Fruit fly (Drosophila melanogaster): Measurements from ENCODE around the gene Es2.

DNA sequence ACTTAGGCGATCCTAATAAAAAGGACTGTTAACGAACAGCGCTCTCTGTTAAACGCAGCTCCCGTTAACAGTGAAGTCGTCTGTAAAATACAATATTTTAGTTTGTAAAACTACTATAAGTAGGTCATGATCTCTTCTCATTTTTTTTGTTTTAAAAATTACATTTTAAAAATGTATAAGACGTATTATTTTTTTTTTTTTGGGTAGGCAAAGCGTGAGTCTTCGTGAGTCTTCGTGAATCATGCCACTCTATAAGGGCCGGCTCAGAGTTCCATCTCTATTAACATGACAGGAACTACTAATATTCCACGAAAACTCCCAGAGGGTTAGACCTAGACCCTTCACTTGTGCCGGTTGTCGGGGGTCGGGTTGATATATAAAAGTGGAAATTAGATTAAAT lies 38.6 kb upstream of the Es2 start:
- TF ChIP-seq CG9705 (GFP tag; optimal IDR thresholded peaks at IDR 0.05) (no peak), Dfd (GFP tag; optimal IDR thresholded peaks at IDR 0.05) (no peak), Hr78 (GFP tag; optimal IDR thresholded peaks at IDR 0.05) (no peak), h (GFP tag; optimal IDR thresholded peaks at IDR 0.05) (no peak), dl (GFP tag; optimal IDR thresholded peaks at IDR 0.05; ENCODE audit: insufficient read depth in 1 of 2, partially characterized antibody in 2 of 2) (no peak), tai (GFP tag; optimal IDR thresholded peaks at IDR 0.05) (no peak), Hnf4 (GFP tag; optimal IDR thresholded peaks at IDR 0.05) (no peak), jim (GFP tag; optimal IDR thresholded peaks at IDR 0.05) (no peak), pan (optimal IDR thresholded peaks at IDR 0.05) (no peak), Dif (GFP tag; optimal IDR thresholded peaks at IDR 0.05; ENCODE audit: partially characterized antibody) (no peak), Abd-B (GFP tag; optimal IDR thresholded peaks at IDR 0.05) (no peak)
